Fruit fly (Drosophila melanogaster): ENCODE measurements around the gene corto.

DNA sequence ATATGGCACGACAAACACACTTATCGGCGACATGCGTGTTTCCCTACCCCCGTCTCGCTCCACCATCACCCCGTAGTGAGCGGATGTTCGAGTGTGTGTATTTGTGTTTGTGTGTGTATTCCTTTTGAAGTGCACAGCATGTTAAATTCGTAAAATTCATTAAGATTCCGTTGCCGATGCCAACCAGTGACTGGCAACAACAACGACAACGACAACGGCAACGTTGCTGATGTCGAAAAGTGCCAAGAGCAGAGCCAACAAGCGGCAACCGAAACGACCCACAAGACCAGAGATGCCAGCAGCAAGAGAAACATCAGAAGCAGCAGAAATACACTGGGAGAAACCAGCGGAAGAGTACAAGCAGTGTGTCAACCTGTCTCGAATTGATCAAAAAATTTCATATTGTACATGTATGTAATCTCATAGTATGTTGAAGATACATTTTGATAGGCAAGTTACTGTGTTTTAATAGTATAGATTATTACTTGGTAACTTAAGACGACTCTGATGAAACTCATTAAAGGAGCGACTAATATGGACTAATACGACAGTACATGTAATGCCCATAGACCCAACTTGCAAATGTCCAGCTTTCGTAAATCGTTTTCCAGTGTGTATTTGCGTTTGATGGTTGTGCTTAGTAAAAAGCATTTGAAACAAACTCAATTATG is 26.1 kb downstream of the corto start:
- TF ChIP-seq rn (GFP tag; IDR thresholded peaks at IDR 0.05) (peak; percentile 54), CG34367 (tag; optimal IDR thresholded peaks at IDR 0.05) (peak; percentile 64), CG32121 (GFP tag; IDR thresholded peaks at IDR 0.05) (peak; percentile 7; the same call in 1 of the 2 replicates), gl (tag; optimal IDR thresholded peaks at IDR 0.05) (peak; percentile 53), fd96Ca (GFP tag; IDR thresholded peaks at IDR 0.05) (peak; percentile 20; the same call in 2 of the 3 replicates), Pif1B (GFP tag; optimal IDR thresholded peaks at IDR 0.05) (peak; percentile 68), CG13204 (GFP tag; optimal IDR thresholded peaks at IDR 0.05) (peak; percentile 45), CG15710 (tag; optimal IDR thresholded peaks at IDR 0.05) (peak; percentile 76), Pif1A (GFP tag; optimal IDR thresholded peaks at IDR 0.05) (peak; percentile 80)
